Worm (Caenorhabditis elegans): ENCODE measurements around the gene C06A8.6.

The C06A8.6 gene

ce11 chrII:7806054-7806453, 33.8 kb downstream of the C06A8.6 start:
- TF ChIP-seq nhr-28 (tag; optimal IDR thresholded peaks at IDR 0.05) (no peak), skn-1 (tag; optimal IDR thresholded peaks at IDR 0.05) (no peak), unc-62 (GFP tag; optimal IDR thresholded peaks at IDR 0.05) (no peak), elt-1 (tag; optimal IDR thresholded peaks at IDR 0.05) (no peak), nhr-11 (tag; optimal IDR thresholded peaks at IDR 0.05) (no peak), ceh-9 (tag; optimal IDR thresholded peaks at IDR 0.05) (no peak), nhr-237 (tag; optimal IDR thresholded peaks at IDR 0.05) (no peak), fkh-10 (GFP tag; optimal IDR thresholded peaks at IDR 0.05) (no peak), ceh-28 (tag; optimal IDR thresholded peaks at IDR 0.05) (no peak)

DNA sequence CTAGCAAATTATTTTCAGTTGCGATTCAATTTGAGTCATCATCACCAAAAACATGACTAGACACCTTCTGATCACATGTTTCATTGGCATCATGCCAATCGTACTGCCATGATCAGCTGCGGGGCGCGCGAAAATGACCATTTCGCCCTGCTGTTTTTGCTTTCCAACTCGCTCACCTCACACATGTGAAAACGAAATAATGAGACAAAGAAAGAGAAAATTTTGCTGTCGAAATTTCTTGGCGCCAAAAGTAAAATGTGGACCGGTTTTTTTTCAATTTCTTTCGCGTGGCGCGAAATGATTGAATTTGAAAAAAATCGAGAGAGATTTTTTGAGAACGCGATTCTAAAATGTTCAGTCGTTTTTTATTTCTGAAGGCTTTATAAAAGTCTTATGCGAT, 34.6 kb downstream of the C06A8.6 start:
- TF ChIP-seq elt-3 (tag; optimal IDR thresholded peaks at IDR 0.05) (no peak), ceh-16 (tag; optimal IDR thresholded peaks at IDR 0.05) (no peak), pha-4 (tag; optimal IDR thresholded peaks at IDR 0.05) (no peak), nhr-23 (tag; optimal IDR thresholded peaks at IDR 0.05) (no peak), egl-27 (tag; optimal IDR thresholded peaks at IDR 0.05) (no peak), zag-1 (tag; optimal IDR thresholded peaks at IDR 0.05) (no peak), unc-62 (GFP tag; optimal IDR thresholded peaks at IDR 0.05) (no peak), mdl-1 (tag; optimal IDR thresholded peaks at IDR 0.05) (no peak), fkh-10 (GFP tag; optimal IDR thresholded peaks at IDR 0.05) (no peak), ceh-82 (tag; optimal IDR thresholded peaks at IDR 0.05) (no peak), nhr-76 (tag; optimal IDR thresholded peaks at IDR 0.05) (no peak), nhr-28 (tag; optimal IDR thresholded peaks at IDR 0.05) (no peak), fos-1 (tag; optimal IDR thresholded peaks at IDR 0.05) (no peak), nhr-43 (tag; optimal IDR thresholded peaks at IDR 0.05; ENCODE audit: poor library complexity, severe bottlenecking) (no peak), lin-39 (tag; optimal IDR thresholded peaks at IDR 0.05) (peak; percentile 25), nhr-25 (tag; optimal IDR thresholded peaks at IDR 0.05) (peak; percentile 82)

DNA sequence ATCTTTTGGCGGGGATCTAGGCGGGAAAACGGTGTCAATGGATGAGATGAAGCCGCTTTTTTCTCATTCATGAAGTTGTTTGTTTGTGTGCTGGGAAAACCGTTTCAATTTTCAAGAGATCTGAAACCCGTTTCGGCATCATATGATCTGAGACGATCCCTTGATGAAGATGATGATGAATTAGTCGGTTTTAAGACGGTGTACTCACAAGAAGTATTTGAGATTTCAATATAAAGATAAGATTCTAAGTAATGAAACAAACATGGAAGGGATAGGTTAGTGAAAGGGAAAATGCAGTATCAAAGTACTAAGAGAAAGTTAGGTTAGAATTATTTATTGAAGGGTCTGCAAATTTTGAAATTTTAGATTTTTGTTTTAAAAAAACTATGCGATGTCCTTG, 35.9 kb downstream of the C06A8.6 start:
- TF ChIP-seq nhr-43 (tag; optimal IDR thresholded peaks at IDR 0.05; ENCODE audit: poor library complexity, severe bottlenecking) = peak; percentile 39
- peak; percentile 87 for TF ChIP-seq elt-1 (tag; optimal IDR thresholded peaks at IDR 0.05)
- TF ChIP-seq nhr-25 (tag; optimal IDR thresholded peaks at IDR 0.05) = peak; percentile 64
- TF ChIP-seq nhr-76 (tag; optimal IDR thresholded peaks at IDR 0.05) = no peak

DNA sequence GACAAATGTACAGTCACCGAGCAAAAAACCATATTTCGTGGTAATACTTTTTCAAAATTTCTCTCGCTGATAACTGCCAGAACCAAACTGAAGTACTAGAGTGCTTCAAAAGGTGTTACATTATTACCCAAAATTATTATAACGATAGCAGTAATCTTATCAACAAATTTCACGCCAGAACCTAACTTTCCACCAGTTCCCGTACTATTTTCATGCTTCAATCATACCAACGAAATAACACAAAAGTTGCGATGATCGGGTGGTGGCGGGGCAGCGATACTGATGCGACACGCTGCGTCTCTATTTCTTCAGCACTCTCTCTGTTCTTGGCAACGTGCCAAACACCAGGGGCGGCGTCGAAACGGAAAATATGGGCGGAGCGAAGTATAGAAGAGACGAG, 36.7 kb downstream of the C06A8.6 start:
- TF ChIP-seq nhr-25 (tag; optimal IDR thresholded peaks at IDR 0.05) (peak; percentile 44), ceh-9 (tag; optimal IDR thresholded peaks at IDR 0.05) (no peak), skn-1 (tag; optimal IDR thresholded peaks at IDR 0.05) (no peak), hmg-11 (tag; optimal IDR thresholded peaks at IDR 0.05) (no peak), zag-1 (tag; optimal IDR thresholded peaks at IDR 0.05) (no peak), unc-62 (GFP tag; optimal IDR thresholded peaks at IDR 0.05) (peak; percentile 2), fos-1 (tag; optimal IDR thresholded peaks at IDR 0.05) (no peak), daf-12 (tag; optimal IDR thresholded peaks at IDR 0.05) (no peak), nhr-23 (tag; optimal IDR thresholded peaks at IDR 0.05) (peak; percentile 52), fkh-10 (GFP tag; optimal IDR thresholded peaks at IDR 0.05) (no peak), lin-39 (tag; optimal IDR thresholded peaks at IDR 0.05) (no peak), lin-15B (tag; optimal IDR thresholded peaks at IDR 0.05) (no peak), egl-27 (tag; optimal IDR thresholded peaks at IDR 0.05) (no peak), snpc-4 (tag; optimal IDR thresholded peaks at IDR 0.05) (peak; percentile 16), ama-1 (optimal IDR thresholded peaks at IDR 0.05) (no peak), nhr-77 (tag; optimal IDR thresholded peaks at IDR 0.05) (no peak), nhr-43 (tag; optimal IDR thresholded peaks at IDR 0.05; ENCODE audit: poor library complexity, severe bottlenecking) (peak; percentile 7), lsy-12 (tag; optimal IDR thresholded peaks at IDR 0.05) (peak; percentile 20), pqm-1 (tag; optimal IDR thresholded peaks at IDR 0.05) (peak; percentile 92), pha-4 (tag; optimal IDR thresholded peaks at IDR 0.05) (peak; percentile 13), ceh-16 (tag; optimal IDR thresholded peaks at IDR 0.05) (no peak), jun-1 (tag; optimal IDR thresholded peaks at IDR 0.05) (peak; percentile 60), elt-2 (tag; optimal IDR thresholded peaks at IDR 0.05) (peak; percentile 95), fkh-2 (tag; optimal IDR thresholded peaks at IDR 0.05) (no peak), egl-5 (tag; optimal IDR thresholded peaks at IDR 0.05) (no peak)

ce11 chrII:7809358-7809914, 37.1 kb downstream of the C06A8.6 start:
- TF ChIP-seq ceh-82 (tag; optimal IDR thresholded peaks at IDR 0.05) (no peak), nhr-12 (tag; optimal IDR thresholded peaks at IDR 0.05) (no peak), zag-1 (tag; optimal IDR thresholded peaks at IDR 0.05) (no peak), nhr-23 (tag; optimal IDR thresholded peaks at IDR 0.05) (no peak), snpc-4 (tag; optimal IDR thresholded peaks at IDR 0.05) (no peak), nhr-77 (tag; optimal IDR thresholded peaks at IDR 0.05) (no peak), elt-1 (tag; optimal IDR thresholded peaks at IDR 0.05) (no peak), ceh-16 (tag; optimal IDR thresholded peaks at IDR 0.05) (no peak), lsy-12 (tag; optimal IDR thresholded peaks at IDR 0.05) (no peak), egl-27 (tag; optimal IDR thresholded peaks at IDR 0.05) (no peak), ztf-11 (tag; optimal IDR thresholded peaks at IDR 0.05) (no peak), unc-62 (GFP tag; optimal IDR thresholded peaks at IDR 0.05) (no peak), hmg-11 (tag; optimal IDR thresholded peaks at IDR 0.05) (no peak), ceh-28 (tag; optimal IDR thresholded peaks at IDR 0.05) (no peak), daf-12 (tag; optimal IDR thresholded peaks at IDR 0.05) (no peak)

All from whole organism, L3 larva.